Fruit fly (Drosophila melanogaster) whole organism, embryonic: ENCODE data around the gene CG13088.

Source experiments
- Adf1 ChIP-seq: fragments of 200-800 bp; sonication (Bioruptor generic); IDR thresholded peaks from 2 replicates; pipeline ENCODE4 v1.3.6; 2022; ENCODE audit warnings: missing biosample characterization, missing genetic modification characterization
- C15 ChIP-seq: fragments of 200-800 bp; sonication (Bioruptor generic); IDR thresholded peaks from 3 replicates; pipeline ENCODE4 v1.3.6; 2022; ENCODE audit warnings: missing biosample characterization, missing genetic modification characterization
- CG1024 ChIP-seq: fragments of 200-800 bp; sonication (Bioruptor generic); IDR thresholded peaks from 2 replicates; pipeline ENCODE4 v1.3.6; 2022; ENCODE audit warnings: missing biosample characterization, missing genetic modification characterization
- CG10431 ChIP-seq: fragments of 200-800 bp; sonication (Bioruptor generic); optimal IDR thresholded peaks from 3 replicates; lab custom pipeline; 2018; ENCODE audit warnings: missing biosample characterization, mild to moderate bottlenecking, missing genetic modification characterization
- CG10979 ChIP-seq: fragments of 200-800 bp; sonication (Bioruptor generic); optimal IDR thresholded peaks from 2 replicates; lab custom pipeline; 2018; ENCODE audit warnings: missing biosample characterization, mild to moderate bottlenecking, missing genetic modification characterization, moderate library complexity
- CG12744 ChIP-seq: fragments of 200-800 bp; sonication (Bioruptor generic); optimal IDR thresholded peaks from 2 replicates; lab custom pipeline; 2016; ENCODE audit warnings: missing biosample characterization, missing genetic modification characterization
- CG16863 ChIP-seq: fragments of 200-800 bp; sonication (Bioruptor generic); optimal IDR thresholded peaks from 3 replicates; lab custom pipeline; 2016; ENCODE audit warnings: missing biosample characterization, missing genetic modification characterization
- CG17385 ChIP-seq: fragments of 200-800 bp; sonication (Bioruptor generic); optimal IDR thresholded peaks from 3 replicates; lab custom pipeline; 2018; ENCODE audit warnings: missing biosample characterization, mild to moderate bottlenecking, missing genetic modification characterization
- CG17612 ChIP-seq: fragments of 200-800 bp; sonication (Bioruptor generic); IDR thresholded peaks from 2 replicates; pipeline ENCODE4 v1.3.6; 2022; ENCODE audit warnings: missing biosample characterization, missing genetic modification characterization
- CG2202 ChIP-seq: fragments of 200-800 bp; sonication (Bioruptor generic); optimal IDR thresholded peaks from 2 replicates; lab custom pipeline; 2018; ENCODE audit warnings: missing biosample characterization, mild to moderate bottlenecking, missing genetic modification characterization
- CG30431 ChIP-seq: fragments of 200-800 bp; sonication (Bioruptor generic); optimal IDR thresholded peaks from 2 replicates; lab custom pipeline; 2017; ENCODE audit warnings: missing biosample characterization, missing genetic modification characterization
- CG31224 ChIP-seq: fragments of 200-800 bp; sonication (Bioruptor generic); IDR thresholded peaks from 2 replicates; pipeline ENCODE4 v1.3.6; 2022; ENCODE audit warnings: missing biosample characterization, missing genetic modification characterization
- CG34376 ChIP-seq: fragments of 200-800 bp; sonication (Bioruptor generic); optimal IDR thresholded peaks from 2 replicates; lab custom pipeline; 2018; ENCODE audit warnings: missing biosample characterization, mild to moderate bottlenecking, missing genetic modification characterization
- CG34422 ChIP-seq: fragments of 200-800 bp; sonication (Bioruptor generic); IDR thresholded peaks from 3 replicates; pipeline ENCODE4 v1.3.6; 2022; ENCODE audit warnings: missing biosample characterization, missing genetic modification characterization
- CG3995 ChIP-seq: fragments of 200-800 bp; sonication (Bioruptor generic); optimal IDR thresholded peaks from 3 replicates; lab custom pipeline; 2016; ENCODE audit warnings: missing biosample characterization, missing genetic modification characterization
- CG5180 ChIP-seq: fragments of 200-800 bp; sonication (Bioruptor generic); optimal IDR thresholded peaks from 3 replicates; lab custom pipeline; 2017; ENCODE audit warnings: missing biosample characterization, missing genetic modification characterization, mild to moderate bottlenecking, moderate library complexity, missing genetic modification reagents
- CG7271 ChIP-seq: fragments of 200-800 bp; sonication (Bioruptor generic); optimal IDR thresholded peaks from 2 replicates; lab custom pipeline; 2018; ENCODE audit warnings: missing biosample characterization, mild to moderate bottlenecking, missing genetic modification characterization, moderate library complexity
- CG9437 ChIP-seq: fragments of 200-800 bp; sonication (Bioruptor generic); optimal IDR thresholded peaks from 2 replicates; lab custom pipeline; 2018; ENCODE audit warnings: missing biosample characterization, mild to moderate bottlenecking, missing genetic modification characterization
- CG9797 ChIP-seq: fragments of 200-800 bp; sonication (Bioruptor generic); optimal IDR thresholded peaks from 3 replicates; lab custom pipeline; 2018; ENCODE audit warnings: missing biosample characterization, mild to moderate bottlenecking, missing genetic modification characterization
- CHES-1-like ChIP-seq: fragments of 200-800 bp; sonication (Bioruptor generic); optimal IDR thresholded peaks from 2 replicates; lab custom pipeline; 2016; ENCODE audit warnings: missing biosample characterization, missing genetic modification characterization
- Drgx ChIP-seq: fragments of 200-800 bp; sonication (Bioruptor generic); IDR thresholded peaks from 2 replicates; pipeline ENCODE4 v1.3.6; 2022; ENCODE audit warnings: missing biosample characterization, missing genetic modification characterization
- Eip74EF ChIP-seq, 2 experiments: fragments of 200-800 bp in 1 of 2; fragments of >200 bp in 1 of 2; sonication (Bioruptor generic) in 1 of 2; optimal IDR thresholded peaks; 2 replicates each; lab custom pipeline; 2017 to 2019; ENCODE audit warnings: missing biosample characterization in 2 of 2, missing genetic modification characterization in 2 of 2, mild to moderate bottlenecking in 1 of 2, moderate library complexity in 1 of 2
- H2.0 ChIP-seq: fragments of 200-800 bp; sonication (Bioruptor generic); IDR thresholded peaks from 2 replicates; pipeline ENCODE4 v1.3.6; 2022; ENCODE audit warnings: missing biosample characterization, missing genetic modification characterization
- Hand ChIP-seq: fragments of 200-800 bp; sonication (Bioruptor generic); optimal IDR thresholded peaks from 2 replicates; lab custom pipeline; 2017; ENCODE audit warnings: mild to moderate bottlenecking, missing biosample characterization, missing genetic modification reagents, missing genetic modification characterization
- Hr51 ChIP-seq, 2 experiments: fragments of 200-800 bp; sonication (Bioruptor generic); optimal IDR thresholded peaks; 2 replicates in 1 of 2; 3 replicates in 1 of 2; lab custom pipeline; 2016 to 2018; ENCODE audit warnings: missing biosample characterization in 2 of 2, missing genetic modification characterization in 2 of 2, mild to moderate bottlenecking in 1 of 2, moderate library complexity in 1 of 2
- Kr ChIP-seq: fragments of 200-800 bp; sonication (Bioruptor generic); optimal IDR thresholded peaks from 2 replicates; lab custom pipeline; 2017; ENCODE audit warnings: missing biosample characterization, mild to moderate bottlenecking, missing genetic modification characterization
- Mrtf ChIP-seq: fragments of 200-800 bp; sonication (Bioruptor generic); IDR thresholded peaks from 3 replicates; pipeline ENCODE4 v1.3.6; 2022; ENCODE audit warnings: missing biosample characterization, missing genetic modification characterization
- NC2α ChIP-seq: fragments of 200-800 bp; sonication (Bioruptor generic); optimal IDR thresholded peaks from 2 replicates; lab custom pipeline; 2016; ENCODE audit warnings: missing biosample characterization, missing genetic modification characterization
- NC2β ChIP-seq: fragments of 200-800 bp; sonication (Bioruptor generic); optimal IDR thresholded peaks from 2 replicates; lab custom pipeline; 2016; ENCODE audit warnings: missing biosample characterization, missing genetic modification characterization
- NFAT ChIP-seq: fragments of 200-800 bp; sonication (Bioruptor generic); IDR thresholded peaks from 2 replicates; pipeline ENCODE4 v1.3.6; 2022; ENCODE audit warnings: missing biosample characterization, missing genetic modification characterization
- Trl ChIP-seq, 3 experiments: fragments of >200 bp in 2 of 3; fragments of 200-800 bp in 1 of 3; sonication (Bioruptor generic) in 1 of 3; optimal IDR thresholded peaks; 2 replicates in 1 of 3; 3 replicates in 2 of 3; lab custom pipeline; 2016 to 2017; ENCODE audit warnings: missing biosample characterization in 1 of 3, missing genetic modification characterization in 1 of 3
- al ChIP-seq: fragments of 200-800 bp; sonication (Bioruptor generic); IDR thresholded peaks from 2 replicates; pipeline ENCODE4 v1.3.6; 2022; ENCODE audit warnings: missing biosample characterization, missing genetic modification characterization
- az2 ChIP-seq: fragments of 200-800 bp; sonication (Bioruptor generic); optimal IDR thresholded peaks from 3 replicates; lab custom pipeline; 2016; ENCODE audit warnings: missing biosample characterization, missing genetic modification characterization
- caup ChIP-seq: fragments of 200-800 bp; sonication (Bioruptor generic); optimal IDR thresholded peaks from 3 replicates; lab custom pipeline; 2017; ENCODE audit warnings: missing biosample characterization, mild to moderate bottlenecking, missing genetic modification characterization, moderate library complexity; ENCODE audit not compliant: severe bottlenecking
- chm ChIP-seq: fragments of 200-800 bp; sonication (Bioruptor generic); IDR thresholded peaks from 2 replicates; pipeline ENCODE4 v1.3.6; 2022; ENCODE audit warnings: missing biosample characterization, missing genetic modification characterization
- da ChIP-seq: fragments of 200-800 bp; sonication (Bioruptor generic); optimal IDR thresholded peaks from 2 replicates; lab custom pipeline; 2016; ENCODE audit warnings: missing biosample characterization, missing genetic modification characterization
- dm ChIP-seq: fragments of 200-800 bp; sonication (Bioruptor generic); optimal IDR thresholded peaks from 3 replicates; lab custom pipeline; 2016; ENCODE audit warnings: missing biosample characterization, missing genetic modification characterization
- dmrt99B ChIP-seq: fragments of 200-800 bp; sonication (Bioruptor generic); optimal IDR thresholded peaks from 2 replicates; lab custom pipeline; 2018; ENCODE audit warnings: missing biosample characterization, mild to moderate bottlenecking, missing genetic modification characterization, moderate library complexity
- dysf ChIP-seq: fragments of 200-800 bp; sonication (Bioruptor generic); IDR thresholded peaks from 3 replicates; pipeline ENCODE4 v1.3.6; 2022; ENCODE audit warnings: missing biosample characterization, missing genetic modification characterization
- esg ChIP-seq: fragments of 200-800 bp; sonication (Bioruptor generic); conservative IDR thresholded peaks from 2 replicates; pipeline ENCODE4 v1.3.6; 2022; ENCODE audit warnings: missing biosample characterization, missing genetic modification characterization
- gcm2 ChIP-seq: fragments of 200-800 bp; sonication (Bioruptor generic); optimal IDR thresholded peaks from 2 replicates; lab custom pipeline; 2016; ENCODE audit warnings: missing biosample characterization, missing genetic modification characterization
- gsb-n ChIP-seq: fragments of 200-800 bp; sonication (Bioruptor generic); optimal IDR thresholded peaks from 3 replicates; lab custom pipeline; 2018; ENCODE audit warnings: missing biosample characterization, mild to moderate bottlenecking, missing genetic modification characterization
- ham ChIP-seq: fragments of 200-800 bp; sonication (Bioruptor generic); IDR thresholded peaks from 2 replicates; pipeline ENCODE4 v1.3.6; 2022; ENCODE audit warnings: missing biosample characterization, missing genetic modification characterization
- ind ChIP-seq: fragments of 200-800 bp; sonication (Bioruptor generic); optimal IDR thresholded peaks from 3 replicates; lab custom pipeline; 2016; ENCODE audit warnings: missing biosample characterization, missing genetic modification characterization
- lov ChIP-seq, 2 experiments: fragments of 200-800 bp in 1 of 2; fragments of >200 bp in 1 of 2; sonication (Bioruptor generic) in 1 of 2; IDR thresholded peaks in 1 of 2; optimal IDR thresholded peaks in 1 of 2; 2 replicates in 1 of 2; 3 replicates in 1 of 2; pipeline versions ENCODE4 v1.3.6 to Lab custom; 2017 to 2022; ENCODE audit warnings: missing biosample characterization in 1 of 2, missing genetic modification characterization in 1 of 2
- org-1 ChIP-seq: fragments of 200-800 bp; sonication (Bioruptor generic); optimal IDR thresholded peaks from 2 replicates; lab custom pipeline; 2017; ENCODE audit warnings: missing biosample characterization, missing genetic modification characterization
- sens-2 ChIP-seq: fragments of 200-800 bp; sonication (Bioruptor generic); IDR thresholded peaks from 2 replicates; pipeline ENCODE4 v1.3.6; 2022; ENCODE audit warnings: missing biosample characterization, missing genetic modification characterization
- slp2 ChIP-seq: fragments of 200-800 bp; sonication (Bioruptor generic); optimal IDR thresholded peaks from 2 replicates; lab custom pipeline; 2016; ENCODE audit warnings: missing biosample characterization, missing genetic modification characterization
- tll ChIP-seq, 2 experiments: fragments of 200-800 bp in 1 of 2; fragments of >200 bp in 1 of 2; sonication (Bioruptor generic) in 1 of 2; optimal IDR thresholded peaks; 2 replicates each; lab custom pipeline; 2017 to 2019; ENCODE audit warnings: missing biosample characterization in 2 of 2, missing genetic modification characterization in 2 of 2, mild to moderate bottlenecking in 1 of 2, moderate library complexity in 1 of 2
- tup ChIP-seq: fragments of 200-800 bp; sonication (Bioruptor generic); optimal IDR thresholded peaks from 2 replicates; lab custom pipeline; 2016; ENCODE audit warnings: missing biosample characterization, mild to moderate bottlenecking, missing genetic modification characterization, moderate library complexity

Gene CG13088

dm6 chr2L:8471667-8472066 lies 17.1 kb upstream of the CG13088 start (continued):
- no peak for TF ChIP-seq CG5180 (GFP tag; lab: Kevin White, UChicago)
- TF ChIP-seq dysf = 0 out of 3 replicates have a peak, but pooled peaks have one; percentile 44
- no peak for TF ChIP-seq CG34422 (GFP tag; lab: Robert Waterston, UW)
- peak; percentile 4 for TF ChIP-seq CG2202 (tag; lab: Kevin White, UChicago)
- no peak for TF ChIP-seq NC2β (GFP tag; lab: Kevin White, UChicago)
- TF ChIP-seq CG9797 (GFP tag; lab: Kevin White, UChicago) = no peak
- TF ChIP-seq C15 = no peak
- TF ChIP-seq CG17385 (GFP tag; lab: Kevin White, UChicago) = no peak
- TF ChIP-seq CG17612 = no peak
- TF ChIP-seq org-1 (GFP tag; lab: Kevin White, UChicago) = no peak
- TF ChIP-seq CG30431 = no peak
- peak; percentile 14 for TF ChIP-seq az2 (GFP tag; lab: Kevin White, UChicago)
- TF ChIP-seq CG31224 = no peak
- TF ChIP-seq CG34376 (GFP tag; lab: Kevin White, UChicago) = no peak
- TF ChIP-seq tup (GFP tag; lab: Kevin White, UChicago) = no peak
- no peak for TF ChIP-seq NC2α
- no peak for TF ChIP-seq al
- peak; percentile 76 for TF ChIP-seq CG10979 (tag; lab: Kevin White, UChicago)
- no peak for TF ChIP-seq chm (GFP tag; lab: Robert Waterston, UW)
- TF ChIP-seq dm (GFP tag; lab: Kevin White, UChicago) = no peak
- peak; percentile 9 for TF ChIP-seq CG9437
- no peak for TF ChIP-seq lov (optimal IDR thresholded peaks at IDR 0.05; lab: Kevin White, UChicago)
- TF ChIP-seq lov (GFP tag; IDR thresholded peaks at IDR 0.05; lab: Robert Waterston, UW) = no peak
- no peak for TF ChIP-seq CG7271 (tag; lab: Kevin White, UChicago)
- TF ChIP-seq ind (GFP tag; lab: Kevin White, UChicago) = no peak
- no peak for TF ChIP-seq Kr (GFP tag; lab: Kevin White, UChicago)
- TF ChIP-seq da (GFP tag; lab: Kevin White, UChicago) = no peak
- TF ChIP-seq esg (GFP tag; lab: Robert Waterston, UW) = 0 out of 2 replicates have a peak, but pooled peaks have one; percentile 19
- no peak for TF ChIP-seq ham (GFP tag; lab: Robert Waterston, UW)
- TF ChIP-seq Eip74EF (GFP tag; optimal IDR thresholded peaks at IDR 0.05; lab: Kevin White, UChicago) = no peak
- TF ChIP-seq Drgx (GFP tag; lab: Robert Waterston, UW) = peak; percentile 47; the same call in 1 of the 2 replicates
- no peak for TF ChIP-seq tll (GFP tag; optimal IDR thresholded peaks at IDR 0.05; lab: Kevin White, UChicago)
- no peak for TF ChIP-seq caup (GFP tag; lab: Kevin White, UChicago)
- no peak for TF ChIP-seq gcm2 (GFP tag; lab: Kevin White, UChicago)
- TF ChIP-seq NFAT (GFP tag; lab: Robert Waterston, UW) = no peak
- TF ChIP-seq CG12744 (GFP tag; lab: Kevin White, UChicago) = no peak
- no peak for TF ChIP-seq slp2 (GFP tag; lab: Kevin White, UChicago)
- peak; percentile 50 for TF ChIP-seq gsb-n (tag; lab: Kevin White, UChicago)
- TF ChIP-seq CG10431 (GFP tag; lab: Kevin White, UChicago) = no peak
- no peak for TF ChIP-seq Adf1 (GFP tag; lab: Robert Waterston, UW)
- TF ChIP-seq Mrtf (GFP tag; lab: Robert Waterston, UW) = no peak
- no peak for TF ChIP-seq H2.0
- no peak for TF ChIP-seq Trl (optimal IDR thresholded peaks at IDR 0.05; lab: Kevin White, UChicago)
- no peak for TF ChIP-seq Trl (GFP tag; optimal IDR thresholded peaks at IDR 0.05; lab: Kevin White, UChicago)
- no peak for TF ChIP-seq CHES-1-like (GFP tag; lab: Kevin White, UChicago)
- peak in 1 of 2 experiments; percentile 25 for TF ChIP-seq Hr51 (GFP tag; optimal IDR thresholded peaks at IDR 0.05; lab: Kevin White, UChicago)
- TF ChIP-seq CG1024 (GFP tag; lab: Robert Waterston, UW) = no peak
- no peak for TF ChIP-seq CG3995 (GFP tag; lab: Kevin White, UChicago)
- TF ChIP-seq sens-2 (GFP tag; lab: Robert Waterston, UW) = no peak
- peak; percentile 44 for TF ChIP-seq dmrt99B (tag; lab: Kevin White, UChicago)
- no peak for TF ChIP-seq CG16863 (GFP tag; lab: Kevin White, UChicago)
- no peak for TF ChIP-seq Hand (GFP tag; lab: Kevin White, UChicago)
